Worm (Caenorhabditis elegans) whole organism, mixed stage, embryonic: ENCODE measurements around the gene txt-3.

ENCODE experiments used
- bed-3 ChIP-seq: fragments of 200-800 bp; sonication (Bioruptor generic); optimal IDR thresholded peaks from 3 replicates; lab custom pipeline; 2018; ENCODE audit warnings: mild to moderate bottlenecking, missing genetic modification characterization, moderate library complexity, missing compliant biosample characterization
- blmp-1 ChIP-seq: fragments of 150-350 bp; optimal IDR thresholded peaks from 2 replicates; lab custom pipeline; 2014; ENCODE audit warnings: missing biosample characterization, missing genetic modification characterization
- ceh-39 ChIP-seq: fragments of 150-350 bp; optimal IDR thresholded peaks from 2 replicates; lab custom pipeline; 2014; ENCODE audit warnings: missing biosample characterization, missing genetic modification characterization
- ceh-43 ChIP-seq: fragments of 200-800 bp; sonication (Bioruptor generic); optimal IDR thresholded peaks from 2 replicates; lab custom pipeline; 2018; ENCODE audit warnings: mild to moderate bottlenecking, missing genetic modification characterization, moderate library complexity, missing compliant biosample characterization
- ceh-83 ChIP-seq: fragments of 200-800 bp; sonication (Bioruptor generic); optimal IDR thresholded peaks from 2 replicates; lab custom pipeline; 2018; ENCODE audit warnings: mild to moderate bottlenecking, missing genetic modification characterization, missing compliant biosample characterization
- ces-1 ChIP-seq: fragments of 150-350 bp; optimal IDR thresholded peaks from 2 replicates; lab custom pipeline; 2014; ENCODE audit warnings: missing biosample characterization, missing genetic modification reagents, missing genetic modification characterization
- cnd-1 ChIP-seq: fragments of 200-800 bp; sonication (Bioruptor generic); optimal IDR thresholded peaks from 2 replicates; lab custom pipeline; 2018; ENCODE audit warnings: mild to moderate bottlenecking, missing genetic modification characterization, missing compliant biosample characterization
- drap-1 ChIP-seq: fragments of 200-800 bp; sonication (Bioruptor generic); optimal IDR thresholded peaks from 3 replicates; lab custom pipeline; 2018; ENCODE audit warnings: mild to moderate bottlenecking, missing genetic modification characterization, missing compliant biosample characterization
- elt-3 ChIP-seq: fragments of 150-350 bp; optimal IDR thresholded peaks from 2 replicates; lab custom pipeline; 2014; ENCODE audit warnings: missing biosample characterization, missing genetic modification characterization
- flh-1 ChIP-seq: fragments of 200-800 bp; sonication (Bioruptor generic); optimal IDR thresholded peaks from 2 replicates; lab custom pipeline; 2018; ENCODE audit warnings: mild to moderate bottlenecking, missing genetic modification characterization, moderate library complexity, missing compliant biosample characterization
- ham-2 ChIP-seq: fragments of 200-800 bp; sonication (Bioruptor generic); optimal IDR thresholded peaks from 2 replicates; lab custom pipeline; 2018; ENCODE audit warnings: mild to moderate bottlenecking, missing genetic modification characterization, missing compliant biosample characterization
- hlh-1 ChIP-seq: fragments of 150-350 bp; optimal IDR thresholded peaks from 2 replicates; lab custom pipeline; 2014; ENCODE audit warnings: missing biosample characterization, missing genetic modification reagents, missing genetic modification characterization
- lin-13 ChIP-seq: fragments of 150-350 bp; optimal IDR thresholded peaks from 2 replicates; lab custom pipeline; 2014; ENCODE audit warnings: missing biosample characterization, missing genetic modification characterization
- lin-32 ChIP-seq: fragments of 200-800 bp; sonication (Bioruptor generic); optimal IDR thresholded peaks from 2 replicates; lab custom pipeline; 2018; ENCODE audit warnings: mild to moderate bottlenecking, missing genetic modification characterization, missing compliant biosample characterization
- lsy-2 ChIP-seq: fragments of 150-350 bp; optimal IDR thresholded peaks from 2 replicates; lab custom pipeline; 2014; ENCODE audit warnings: missing biosample characterization, missing genetic modification characterization
- mab-5 ChIP-seq: fragments of 150-350 bp; optimal IDR thresholded peaks from 2 replicates; lab custom pipeline; 2014; ENCODE audit warnings: missing biosample characterization, missing genetic modification characterization
- mep-1 ChIP-seq: fragments of 150-350 bp; optimal IDR thresholded peaks from 2 replicates; lab custom pipeline; 2017; ENCODE audit warnings: missing biosample characterization, missing genetic modification reagents, missing genetic modification characterization, inconsistent platforms
- mls-2 ChIP-seq: sonication (generic microtip); optimal IDR thresholded peaks from 2 replicates; lab custom pipeline; 2016; ENCODE audit warnings: mild to moderate bottlenecking, missing genetic modification characterization, moderate library complexity, missing compliant biosample characterization
- nhr-12 ChIP-seq: fragments of 150-350 bp; optimal IDR thresholded peaks from 2 replicates; lab custom pipeline; 2014; ENCODE audit warnings: missing biosample characterization, missing genetic modification characterization
- nhr-237 ChIP-seq: fragments of 150-350 bp; optimal IDR thresholded peaks from 2 replicates; lab custom pipeline; 2014; ENCODE audit warnings: missing biosample characterization, missing genetic modification characterization
- nhr-28 ChIP-seq: fragments of 150-350 bp; optimal IDR thresholded peaks from 2 replicates; lab custom pipeline; 2014; ENCODE audit warnings: missing biosample characterization, missing genetic modification characterization
- pha-4 ChIP-seq: fragments of 150-350 bp; optimal IDR thresholded peaks from 2 replicates; lab custom pipeline; 2018; ENCODE audit warnings: missing biosample characterization, missing genetic modification reagents, missing genetic modification characterization
- sem-2 ChIP-seq: fragments of 200-800 bp; sonication (Bioruptor generic); optimal IDR thresholded peaks from 2 replicates; lab custom pipeline; 2018; ENCODE audit warnings: mild to moderate bottlenecking, missing genetic modification characterization, missing compliant biosample characterization
- snpc-4 ChIP-seq: fragments of 150-350 bp; optimal IDR thresholded peaks from 2 replicates; lab custom pipeline; 2014; ENCODE audit warnings: missing biosample characterization, missing genetic modification characterization
- sptf-1 ChIP-seq: sonication (generic microtip); optimal IDR thresholded peaks from 2 replicates; lab custom pipeline; 2017; ENCODE audit warnings: mild to moderate bottlenecking, missing genetic modification characterization, moderate library complexity, missing compliant biosample characterization
- tbx-8 ChIP-seq: fragments of 200-800 bp; sonication (Bioruptor generic); optimal IDR thresholded peaks from 2 replicates; lab custom pipeline; 2018; ENCODE audit warnings: mild to moderate bottlenecking, missing genetic modification characterization, moderate library complexity, missing compliant biosample characterization
- unc-120 ChIP-seq: sonication (generic microtip); optimal IDR thresholded peaks from 2 replicates; lab custom pipeline; 2017; ENCODE audit warnings: missing genetic modification characterization, missing compliant biosample characterization; ENCODE audit not compliant: poor library complexity, severe bottlenecking
- unc-39 ChIP-seq: fragments of 150-350 bp; optimal IDR thresholded peaks from 2 replicates; lab custom pipeline; 2014; ENCODE audit warnings: missing biosample characterization, missing genetic modification characterization
- unc-62 ChIP-seq: fragments of 150-350 bp; optimal IDR thresholded peaks from 2 replicates; lab custom pipeline; 2014; ENCODE audit warnings: missing biosample characterization, missing genetic modification reagents, missing genetic modification characterization
- zip-8 ChIP-seq: fragments of 150-350 bp; optimal IDR thresholded peaks from 2 replicates; lab custom pipeline; 2014; ENCODE audit warnings: missing biosample characterization, missing genetic modification characterization
- ztf-11 ChIP-seq: fragments of 150-350 bp; optimal IDR thresholded peaks from 2 replicates; lab custom pipeline; 2014; ENCODE audit warnings: missing biosample characterization, missing genetic modification characterization

txt-3 gene

DNA sequence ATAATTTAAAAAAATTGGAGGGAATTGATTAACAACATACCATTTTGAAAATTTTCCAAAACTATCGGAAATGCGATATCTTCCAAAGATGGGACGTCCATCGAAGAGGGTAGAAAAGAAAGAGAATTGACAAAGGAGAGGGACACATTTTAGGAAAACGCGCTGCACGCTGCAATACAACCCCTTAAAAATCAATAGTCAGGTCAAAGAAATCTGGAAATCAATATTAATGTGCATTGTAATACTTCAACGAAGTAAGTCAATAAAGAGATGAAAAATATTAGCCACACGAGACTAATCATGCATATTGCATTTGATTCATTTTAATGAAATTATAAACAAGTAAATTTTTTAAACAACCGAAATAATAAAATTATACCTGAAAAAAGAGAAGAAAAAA lies 5.7 kb downstream of the txt-3 start, which contains the start of gene Y9C9A.13:
TSS of gene Y9C9A.13 (minus strand) at position 101 of the 400 bp plus-strand sequence.
- TF ChIP-seq blmp-1 (tag; lab: Kevin White, UChicago), result no peak
- TF ChIP-seq nhr-12 (tag; lab: Kevin White, UChicago), result no peak
- no peak for TF ChIP-seq sptf-1 (tag; lab: Kevin White, UChicago)
- TF ChIP-seq ceh-43 (GFP tag; lab: Kevin White, UChicago), result no peak
- TF ChIP-seq ceh-83, result no peak
- TF ChIP-seq cnd-1, result no peak
- no peak for TF ChIP-seq lsy-2 (tag; lab: Kevin White, UChicago)
- no peak for TF ChIP-seq unc-120 (tag; lab: Kevin White, UChicago)
- TF ChIP-seq elt-3, result no peak
- TF ChIP-seq snpc-4, result no peak
- TF ChIP-seq ces-1 (GFP tag; lab: Kevin White, UChicago), result no peak
- no peak for TF ChIP-seq pha-4 (tag; lab: Kevin White, UChicago)
- TF ChIP-seq lin-13 (tag; lab: Kevin White, UChicago), result no peak
- no peak for TF ChIP-seq flh-1 (GFP tag; lab: Kevin White, UChicago)
- TF ChIP-seq bed-3, result no peak
- no peak for TF ChIP-seq nhr-28 (tag; lab: Kevin White, UChicago)
- TF ChIP-seq nhr-237 (tag; lab: Kevin White, UChicago), result no peak
- TF ChIP-seq unc-39 (tag; lab: Kevin White, UChicago), result no peak

ce11 chrIV:4975995-4976394 lies 12.2 kb downstream of the txt-3 start, which contains the start of gene Y9C9A.16:
Gene Y9C9A.16 (minus strand): TSS chrIV:4976125.
- TF ChIP-seq ceh-39 (no peak), ham-2 (no peak)

DNA sequence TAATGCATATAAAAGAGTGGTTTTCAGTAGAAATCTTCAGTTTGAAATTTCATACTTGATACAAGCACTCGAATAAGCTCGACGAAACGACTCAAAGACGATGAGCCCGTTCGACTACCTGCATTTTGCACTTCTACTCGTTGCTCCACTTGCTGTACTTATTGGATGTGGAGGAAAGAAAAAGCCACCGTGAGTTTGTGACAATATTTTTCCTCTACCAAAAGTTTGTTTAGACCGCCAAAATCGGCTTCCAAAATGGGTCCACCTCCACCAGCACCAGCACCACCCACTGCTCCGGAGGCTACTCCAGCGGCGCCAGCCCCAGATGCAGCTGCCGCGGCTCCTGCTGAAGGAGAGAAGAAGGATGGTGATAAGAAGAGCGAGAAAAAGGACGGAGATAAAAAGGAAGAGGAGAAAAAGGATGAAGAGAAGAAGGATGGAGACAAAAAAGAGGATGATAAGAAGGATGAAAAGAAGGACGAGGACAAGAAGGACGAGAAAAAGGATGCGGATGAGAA lies 13.5 kb downstream of the txt-3 start, which contains the start of gene E03H12.5:
TSS of gene E03H12.5 (plus strand) at position 51 of the 518 bp plus-strand sequence.
- no peak for TF ChIP-seq mab-5 (tag; lab: Kevin White, UChicago)
- no peak for TF ChIP-seq tbx-8 (GFP tag; lab: Kevin White, UChicago)
- no peak for TF ChIP-seq hlh-1 (tag; lab: Kevin White, UChicago)
- no peak for TF ChIP-seq unc-120 (tag; lab: Kevin White, UChicago)
- TF ChIP-seq elt-3, result no peak
- TF ChIP-seq ceh-39, result no peak
- no peak for TF ChIP-seq lsy-2 (tag; lab: Kevin White, UChicago)
- TF ChIP-seq nhr-237 (tag; lab: Kevin White, UChicago), result no peak
- no peak for TF ChIP-seq cnd-1
- TF ChIP-seq unc-62 (GFP tag; lab: Kevin White, UChicago), result no peak
- TF ChIP-seq sem-2 (GFP tag; lab: Kevin White, UChicago), result no peak
- no peak for TF ChIP-seq lin-13 (tag; lab: Kevin White, UChicago)
- TF ChIP-seq ham-2, result no peak
- no peak for TF ChIP-seq zip-8 (tag; lab: Kevin White, UChicago)
- TF ChIP-seq drap-1 (GFP tag; lab: Kevin White, UChicago), result no peak
- no peak for TF ChIP-seq bed-3

ce11 chrIV:4981027-4981426 lies 17.3 kb downstream of the txt-3 start, which contains the start of gene srz-24:
Gene srz-24 (minus strand): TSS chrIV:4981127.
- TF ChIP-seq mab-5 (tag; lab: Kevin White, UChicago) (no peak), blmp-1 (tag; lab: Kevin White, UChicago) (no peak), nhr-12 (tag; lab: Kevin White, UChicago) (no peak), ham-2 (no peak), mls-2 (no peak), mep-1 (no peak), lin-32 (GFP tag; lab: Kevin White, UChicago) (no peak)

DNA sequence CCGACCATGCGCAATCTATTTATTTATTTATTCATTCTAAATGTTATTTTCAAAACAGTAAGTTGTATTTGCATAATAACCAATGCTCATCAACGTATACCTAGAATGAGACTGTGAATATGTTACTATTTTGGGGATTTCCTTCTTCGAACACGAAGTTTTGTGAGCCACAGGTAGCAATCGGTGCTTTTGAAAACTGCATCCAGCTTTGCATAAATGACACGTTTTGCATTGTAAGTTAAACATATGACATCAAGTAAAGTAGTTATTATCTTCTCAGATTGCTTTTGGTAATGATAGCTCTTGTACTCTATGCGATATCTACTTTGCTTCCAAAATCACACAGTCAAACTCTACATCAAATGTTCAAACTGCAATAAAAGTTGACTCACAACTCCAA lies 18.7 kb downstream of the txt-3 start, which contains the start of gene E03H12.4:
TSS of gene E03H12.4 (plus strand) at position 120 of the 400 bp plus-strand sequence.
- TF ChIP-seq sem-2 (GFP tag; lab: Kevin White, UChicago) (no peak), tbx-8 (GFP tag; lab: Kevin White, UChicago) (no peak), sptf-1 (tag; lab: Kevin White, UChicago) (no peak), bed-3 (no peak), nhr-237 (tag; lab: Kevin White, UChicago) (no peak), lin-32 (GFP tag; lab: Kevin White, UChicago) (no peak), nhr-12 (tag; lab: Kevin White, UChicago) (no peak), ham-2 (no peak), nhr-28 (tag; lab: Kevin White, UChicago) (no peak), unc-62 (GFP tag; lab: Kevin White, UChicago) (no peak), mls-2 (no peak), mab-5 (tag; lab: Kevin White, UChicago) (no peak), ztf-11 (tag; lab: Kevin White, UChicago) (no peak), snpc-4 (no peak), lin-13 (tag; lab: Kevin White, UChicago) (no peak), drap-1 (GFP tag; lab: Kevin White, UChicago) (no peak)
